Worm (Caenorhabditis elegans) whole organism, L4 larva: Measurements from ENCODE around the gene twk-49.
A peak's percentile ranks its signal among the peaks of the same experiment; 100 is the strongest.

Experiments used
- D1046.2 ChIP-seq: fragments of 200-800 bp; sonication (Bioruptor generic); IDR thresholded peaks from 2 replicates; pipeline ENCODE4 v1.3.6; 2022; ENCODE audit warnings: missing genetic modification characterization, missing compliant biosample characterization
- F10B5.3 ChIP-seq: sonication (generic microtip); optimal IDR thresholded peaks from 2 replicates; lab custom pipeline; 2016; ENCODE audit warnings: mild to moderate bottlenecking, missing genetic modification characterization, missing compliant biosample characterization
- F49E8.2 ChIP-seq: sonication (generic microtip); optimal IDR thresholded peaks from 2 replicates; lab custom pipeline; 2016; ENCODE audit warnings: missing compliant biosample characterization, mild to moderate bottlenecking, missing genetic modification characterization, borderline replicate concordance
- aly-2 ChIP-seq: sonication (generic microtip); optimal IDR thresholded peaks from 2 replicates; lab custom pipeline; 2018; ENCODE audit warnings: missing biosample characterization, missing genetic modification characterization
- ceh-28 ChIP-seq: fragments of 150-350 bp; optimal IDR thresholded peaks from 2 replicates; lab custom pipeline; 2014; ENCODE audit warnings: missing biosample characterization, missing genetic modification reagents, missing genetic modification characterization
- ceh-44 ChIP-seq: fragments of 200-800 bp; sonication (Bioruptor generic); IDR thresholded peaks from 2 replicates; pipeline ENCODE4 v1.3.6; 2022; ENCODE audit warnings: missing genetic modification reagents, missing genetic modification characterization, missing compliant biosample characterization
- ceh-82 ChIP-seq: sonication (generic microtip); optimal IDR thresholded peaks from 2 replicates; lab custom pipeline; 2017; ENCODE audit warnings: missing biosample characterization, missing genetic modification characterization
- ces-1 ChIP-seq: fragments of 150-350 bp; sonication (generic microtip); optimal IDR thresholded peaks from 4 replicates; lab custom pipeline; 2014; ENCODE audit warnings: missing biosample characterization, missing genetic modification reagents, missing genetic modification characterization
- cey-2 ChIP-seq: sonication (generic microtip); optimal IDR thresholded peaks from 3 replicates; lab custom pipeline; 2017; ENCODE audit warnings: missing genetic modification characterization, mild to moderate bottlenecking, missing compliant biosample characterization, antibody characterized with exemption, borderline replicate concordance; ENCODE audit not compliant: insufficient read depth
- daf-16 ChIP-seq, 3 experiments: sonication (generic microtip); optimal IDR thresholded peaks; 2 replicates each; lab custom pipeline; 2016 to 2017; ENCODE audit warnings: missing genetic modification characterization in 3 of 3, missing genetic modification reagents in 3 of 3, mild to moderate bottlenecking in 2 of 3, missing compliant biosample characterization in 2 of 3, missing biosample characterization in 1 of 3, moderate library complexity in 1 of 3
- dmd-8 ChIP-seq: fragments of 200-800 bp; sonication (Bioruptor generic); IDR thresholded peaks from 2 replicates; pipeline ENCODE4 v1.3.6; 2022; ENCODE audit warnings: missing genetic modification characterization, missing compliant biosample characterization
- dmd-9 ChIP-seq: fragments of 200-800 bp; sonication (Bioruptor generic); IDR thresholded peaks from 2 replicates; pipeline ENCODE4 v1.3.6; 2022; ENCODE audit warnings: missing genetic modification reagents, missing genetic modification characterization, missing compliant biosample characterization
- duxl-1 ChIP-seq: sonication (generic microtip); optimal IDR thresholded peaks from 2 replicates; lab custom pipeline; 2016; ENCODE audit warnings: mild to moderate bottlenecking, missing genetic modification characterization, moderate library complexity, missing compliant biosample characterization; ENCODE audit not compliant: poor library complexity
- dve-1 ChIP-seq: sonication (generic microtip); optimal IDR thresholded peaks from 2 replicates; lab custom pipeline; 2017; ENCODE audit warnings: antibody characterized with exemption, mild to moderate bottlenecking, missing genetic modification characterization, missing compliant biosample characterization; ENCODE audit not compliant: insufficient read depth
- hlh-11 ChIP-seq: fragments of 200-800 bp; sonication (Bioruptor generic); optimal IDR thresholded peaks from 2 replicates; lab custom pipeline; 2018; ENCODE audit warnings: mild to moderate bottlenecking, missing genetic modification characterization, missing compliant biosample characterization
- hmg-1.1 ChIP-seq: fragments of 200-800 bp; sonication (Bioruptor generic); IDR thresholded peaks from 2 replicates; pipeline ENCODE4 v1.3.6; 2022; ENCODE audit warnings: missing genetic modification reagents, missing genetic modification characterization, missing compliant biosample characterization
- lin-1 ChIP-seq: fragments of 200-800 bp; sonication (Bioruptor generic); IDR thresholded peaks from 2 replicates; pipeline ENCODE4 v1.3.6; 2022; ENCODE audit warnings: missing genetic modification reagents, missing genetic modification characterization, missing compliant biosample characterization
- lin-13 ChIP-seq: fragments of 150-350 bp; optimal IDR thresholded peaks from 2 replicates; lab custom pipeline; 2014; ENCODE audit warnings: missing biosample characterization, missing genetic modification reagents, missing genetic modification characterization
- lin-39 ChIP-seq: fragments of 150-350 bp; optimal IDR thresholded peaks from 2 replicates; lab custom pipeline; 2014; ENCODE audit warnings: missing biosample characterization, missing genetic modification reagents, missing genetic modification characterization
- madf-9 ChIP-seq: fragments of 200-800 bp; sonication (Bioruptor generic); conservative IDR thresholded peaks from 2 replicates; pipeline ENCODE4 v1.3.6; 2022; ENCODE audit warnings: missing genetic modification reagents, missing genetic modification characterization, missing compliant biosample characterization
- mep-1 ChIP-seq: fragments of 150-350 bp; sonication (generic microtip); optimal IDR thresholded peaks from 3 replicates; lab custom pipeline; 2014; ENCODE audit warnings: missing biosample characterization, missing genetic modification characterization
- mes-2 ChIP-seq: sonication (generic microtip); optimal IDR thresholded peaks from 2 replicates; lab custom pipeline; 2016; ENCODE audit warnings: missing genotype, mild to moderate bottlenecking, missing genetic modification characterization, missing compliant biosample characterization; ENCODE audit not compliant: poor library complexity, severe bottlenecking
- mxl-3 ChIP-seq: fragments of 200-800 bp; sonication (Bioruptor generic); optimal IDR thresholded peaks from 2 replicates; lab custom pipeline; 2018; ENCODE audit warnings: mild to moderate bottlenecking, missing genetic modification characterization, missing compliant biosample characterization
- nhr-10 ChIP-seq: fragments of 150-350 bp; optimal IDR thresholded peaks from 2 replicates; lab custom pipeline; 2014; ENCODE audit warnings: missing biosample characterization, missing genetic modification characterization
- nhr-102 ChIP-seq: sonication (generic microtip); optimal IDR thresholded peaks from 2 replicates; lab custom pipeline; 2016; ENCODE audit warnings: mild to moderate bottlenecking, missing genetic modification characterization, moderate library complexity, missing compliant biosample characterization
- nhr-237 ChIP-seq: sonication (generic microtip); optimal IDR thresholded peaks from 2 replicates; lab custom pipeline; 2017; ENCODE audit warnings: missing biosample characterization, missing genetic modification characterization
- nhr-48 ChIP-seq: sonication (generic microtip); optimal IDR thresholded peaks from 2 replicates; lab custom pipeline; 2016; ENCODE audit warnings: mild to moderate bottlenecking, missing genetic modification characterization, missing compliant biosample characterization
- nhr-6 ChIP-seq: fragments of 150-350 bp; optimal IDR thresholded peaks from 2 replicates; lab custom pipeline; 2014; ENCODE audit warnings: missing biosample characterization, missing genetic modification characterization
- nhr-76 ChIP-seq: fragments of 150-350 bp; optimal IDR thresholded peaks from 2 replicates; lab custom pipeline; 2014; ENCODE audit warnings: missing biosample characterization, missing genetic modification characterization
- nhr-77 ChIP-seq: fragments of 150-350 bp; optimal IDR thresholded peaks from 2 replicates; lab custom pipeline; 2014; ENCODE audit warnings: missing biosample characterization, missing genetic modification characterization
- pha-4 ChIP-seq, 2 experiments: fragments of 150-350 bp in 1 of 2; fragments of 200-800 bp in 1 of 2; sonication (Bioruptor generic) in 1 of 2; IDR thresholded peaks in 1 of 2; optimal IDR thresholded peaks in 1 of 2; 2 replicates each; pipeline versions ENCODE4 v1.3.6 to Lab custom; 2014 to 2022; ENCODE audit warnings: missing genetic modification characterization in 2 of 2, missing genetic modification reagents in 2 of 2, missing biosample characterization in 1 of 2, missing compliant biosample characterization in 1 of 2
- php-3 ChIP-seq: fragments of 200-800 bp; sonication (Bioruptor generic); IDR thresholded peaks from 2 replicates; pipeline ENCODE4 v1.3.6; 2022; ENCODE audit warnings: missing genetic modification reagents, missing genetic modification characterization, missing compliant biosample characterization
- pqm-1 ChIP-seq: sonication (generic microtip); optimal IDR thresholded peaks from 2 replicates; lab custom pipeline; 2017; ENCODE audit warnings: missing biosample characterization, missing genetic modification characterization
- skn-1 ChIP-seq: fragments of 150-350 bp; optimal IDR thresholded peaks from 2 replicates; lab custom pipeline; 2014; ENCODE audit warnings: missing biosample characterization, missing genetic modification characterization
- snpc-1.2 ChIP-seq: fragments of 200-800 bp; sonication (Bioruptor generic); IDR thresholded peaks from 2 replicates; pipeline ENCODE4 v1.3.6; 2022; ENCODE audit warnings: missing genetic modification reagents, missing genetic modification characterization, missing compliant biosample characterization
- spr-1 ChIP-seq: sonication (generic microtip); optimal IDR thresholded peaks from 2 replicates; lab custom pipeline; 2016; ENCODE audit warnings: mild to moderate bottlenecking, missing genetic modification characterization, missing compliant biosample characterization
- tra-1 ChIP-seq: fragments of 200-800 bp; sonication (Bioruptor generic); IDR thresholded peaks from 2 replicates; pipeline ENCODE4 v1.3.6; 2022; ENCODE audit warnings: missing genetic modification reagents, missing genetic modification characterization, missing compliant biosample characterization
- zag-1 ChIP-seq: fragments of 150-350 bp; optimal IDR thresholded peaks from 2 replicates; lab custom pipeline; 2014; ENCODE audit warnings: missing biosample characterization, missing genetic modification characterization
- zfp-2 ChIP-seq: sonication (generic microtip); optimal IDR thresholded peaks from 2 replicates; lab custom pipeline; 2016; ENCODE audit warnings: mild to moderate bottlenecking, missing genetic modification characterization, missing compliant biosample characterization
- zip-11 ChIP-seq: fragments of 200-800 bp; sonication (Bioruptor generic); IDR thresholded peaks from 2 replicates; pipeline ENCODE4 v1.3.6; 2022; ENCODE audit warnings: missing genetic modification characterization, missing compliant biosample characterization

twk-49 gene

ce11 chrII:6486344-6486743 is 12.6 kb downstream of the twk-49 start (continued):
- TF ChIP-seq ceh-82, result no peak
- TF ChIP-seq nhr-102 (tag; lab: Kevin White, UChicago), result no peak
- TF ChIP-seq snpc-1.2 (GFP tag; lab: Robert Waterston, UW), result no peak
- TF ChIP-seq nhr-48 (tag; lab: Kevin White, UChicago), result no peak
- no peak for TF ChIP-seq ceh-44 (GFP tag; lab: Robert Waterston, UW)
- no peak for TF ChIP-seq daf-16 (GFP tag; optimal IDR thresholded peaks at IDR 0.05; lab: Kevin White, UChicago)
- TF ChIP-seq daf-16 (tag; optimal IDR thresholded peaks at IDR 0.05; lab: Kevin White, UChicago), result peak; percentile 56
- no peak for TF ChIP-seq aly-2 (tag; lab: Kevin White, UChicago)
- no peak for TF ChIP-seq spr-1 (tag; lab: Kevin White, UChicago)
- peak; percentile 83 for TF ChIP-seq pqm-1 (tag; lab: Kevin White, UChicago)
- no peak for TF ChIP-seq mes-2
- TF ChIP-seq nhr-10 (tag; lab: Kevin White, UChicago), result no peak
- TF ChIP-seq mep-1 (tag; lab: Kevin White, UChicago), result no peak
- TF ChIP-seq zip-11 (GFP tag; lab: Robert Waterston, UW), result no peak
- no peak for TF ChIP-seq pha-4 (GFP tag; IDR thresholded peaks at IDR 0.05; lab: Robert Waterston, UW)
- no peak for TF ChIP-seq pha-4 (tag; optimal IDR thresholded peaks at IDR 0.05; lab: Kevin White, UChicago)
- no peak for TF ChIP-seq zag-1 (tag; lab: Kevin White, UChicago)
- no peak for TF ChIP-seq tra-1 (GFP tag; lab: Robert Waterston, UW)
- TF ChIP-seq F10B5.3 (tag; lab: Kevin White, UChicago), result no peak
- TF ChIP-seq mxl-3 (GFP tag; lab: Kevin White, UChicago), result no peak
- TF ChIP-seq ceh-28 (tag; lab: Kevin White, UChicago), result no peak
- no peak for TF ChIP-seq skn-1 (tag; lab: Kevin White, UChicago)
- no peak for TF ChIP-seq F49E8.2 (tag; lab: Kevin White, UChicago)
- TF ChIP-seq hlh-11 (tag; lab: Kevin White, UChicago), result peak; percentile 61
- TF ChIP-seq lin-1 (GFP tag; lab: Robert Waterston, UW), result no peak
- TF ChIP-seq nhr-77 (tag; lab: Kevin White, UChicago), result peak; percentile 37
- TF ChIP-seq zfp-2 (tag; lab: Kevin White, UChicago), result no peak
- TF ChIP-seq D1046.2 (GFP tag; lab: Robert Waterston, UW), result no peak
- no peak for TF ChIP-seq nhr-237 (tag; lab: Kevin White, UChicago)
- 0 out of 2 replicates have a peak, but pooled peaks have one; percentile 8 for TF ChIP-seq php-3 (GFP tag; lab: Robert Waterston, UW)
- TF ChIP-seq madf-9 (GFP tag; lab: Robert Waterston, UW), result no peak
- no peak for TF ChIP-seq lin-39
- TF ChIP-seq ces-1 (GFP tag; lab: Kevin White, UChicago), result no peak
- no peak for TF ChIP-seq dmd-9
- TF ChIP-seq duxl-1 (tag; lab: Kevin White, UChicago), result no peak
- peak; percentile 25 for TF ChIP-seq dve-1
- no peak for TF ChIP-seq hmg-1.1 (GFP tag; lab: Robert Waterston, UW)
- no peak for TF ChIP-seq dmd-8
- no peak for TF ChIP-seq lin-13 (GFP tag; lab: Kevin White, UChicago)
- TF ChIP-seq cey-2, result no peak
- no peak for TF ChIP-seq nhr-76 (tag; lab: Kevin White, UChicago)
- TF ChIP-seq nhr-6 (tag; lab: Kevin White, UChicago), result no peak
